Worm (Caenorhabditis elegans) whole organism, L1 larva: ENCODE measurements around the gene Y49F6A.11.

Source experiments
- C16A3.4 ChIP-seq: fragments of 150-350 bp; optimal IDR thresholded peaks from 2 replicates; lab custom pipeline; 2014; ENCODE audit warnings: missing biosample characterization, missing genetic modification characterization
- F16B12.6 ChIP-seq: fragments of 150-350 bp; optimal IDR thresholded peaks from 2 replicates; lab custom pipeline; 2014; ENCODE audit warnings: missing biosample characterization, missing genetic modification characterization
- Y116A8C.19 ChIP-seq: sonication (generic microtip); optimal IDR thresholded peaks from 2 replicates; lab custom pipeline; 2016; ENCODE audit warnings: missing compliant biosample characterization, missing genetic modification characterization, borderline replicate concordance
- alr-1 ChIP-seq: fragments of 200-800 bp; sonication (Bioruptor generic); optimal IDR thresholded peaks from 2 replicates; lab custom pipeline; 2018; ENCODE audit warnings: borderline replicate concordance, mild to moderate bottlenecking, missing genetic modification characterization, missing compliant biosample characterization
- ama-1 ChIP-seq: fragments of 150-350 bp; optimal IDR thresholded peaks from 2 replicates; lab custom pipeline; 2014
- ceh-82 ChIP-seq, 3 experiments: fragments of 150-350 bp in 1 of 3; sonication (generic microtip) in 2 of 3; optimal IDR thresholded peaks; 2 replicates each; lab custom pipeline; 2014 to 2017; ENCODE audit warnings: missing biosample characterization in 3 of 3, missing genetic modification characterization in 3 of 3
- ceh-88 ChIP-seq: fragments of 200-800 bp; sonication (Bioruptor generic); IDR thresholded peaks from 2 replicates; pipeline ENCODE4 v1.3.6; 2022; ENCODE audit warnings: missing genetic modification characterization, missing compliant biosample characterization
- ces-1 ChIP-seq: fragments of 150-350 bp; optimal IDR thresholded peaks from 2 replicates; lab custom pipeline; 2014; ENCODE audit warnings: missing biosample characterization, missing genetic modification reagents, missing genetic modification characterization
- dpl-1 ChIP-seq, 3 experiments: fragments of 150-350 bp in 2 of 3; sonication (generic microtip) in 1 of 3; optimal IDR thresholded peaks; 2 replicates each; lab custom pipeline; 2014 to 2017; ENCODE audit warnings: missing biosample characterization in 3 of 3, missing genetic modification characterization in 3 of 3, missing genetic modification reagents in 3 of 3
- efl-1 ChIP-seq, 4 experiments: fragments of 150-350 bp; optimal IDR thresholded peaks in 3 of 4; peaks in 1 of 4; 1 replicate in 1 of 4; 2 replicates in 3 of 4; lab custom pipeline; 2014; ENCODE audit warnings: missing biosample characterization in 2 of 4, missing genetic modification characterization in 2 of 4, missing genetic modification reagents in 2 of 4
- egl-13 ChIP-seq: sonication (generic microtip); optimal IDR thresholded peaks from 2 replicates; lab custom pipeline; 2016; ENCODE audit warnings: missing genotype, missing genetic modification reagents, missing genetic modification characterization, missing compliant biosample characterization
- egl-27 ChIP-seq, 2 experiments: fragments of 150-350 bp in 1 of 2; sonication (generic microtip); optimal IDR thresholded peaks; 3 replicates each; lab custom pipeline; 2017 to 2018; ENCODE audit warnings: missing biosample characterization in 2 of 2, missing genetic modification characterization in 2 of 2, missing genetic modification reagents in 2 of 2
- elt-3 ChIP-seq, 6 experiments: fragments of 150-350 bp in 1 of 6; sonication (generic microtip); optimal IDR thresholded peaks; 2 replicates each; lab custom pipeline; 2017 to 2018; ENCODE audit warnings: missing biosample characterization in 6 of 6, missing genetic modification characterization in 6 of 6, inconsistent platforms in 1 of 6
- fkh-4 ChIP-seq: sonication (generic microtip); optimal IDR thresholded peaks from 2 replicates; lab custom pipeline; 2016; ENCODE audit warnings: missing compliant biosample characterization, missing genetic modification characterization, borderline replicate concordance
- hlh-17 ChIP-seq: fragments of 200-800 bp; sonication (Bioruptor generic); optimal IDR thresholded peaks from 2 replicates; lab custom pipeline; 2018; ENCODE audit warnings: missing genetic modification characterization, mild to moderate bottlenecking, missing compliant biosample characterization, moderate library complexity, borderline replicate concordance
- hlh-4 ChIP-seq: sonication (generic microtip); optimal IDR thresholded peaks from 2 replicates; lab custom pipeline; 2016; ENCODE audit warnings: mild to moderate bottlenecking, missing genetic modification characterization, missing compliant biosample characterization
- hpl-2 ChIP-seq: fragments of 150-350 bp; optimal IDR thresholded peaks from 2 replicates; lab custom pipeline; 2014; ENCODE audit warnings: missing biosample characterization, missing genetic modification reagents, missing genetic modification characterization
- jun-1 ChIP-seq: fragments of 150-350 bp; optimal IDR thresholded peaks from 2 replicates; lab custom pipeline; 2014; ENCODE audit warnings: missing biosample characterization, missing genetic modification reagents, missing genetic modification characterization
- lin-13 ChIP-seq: fragments of 150-350 bp; optimal IDR thresholded peaks from 2 replicates; lab custom pipeline; 2014; ENCODE audit warnings: missing biosample characterization, missing genetic modification reagents, missing genetic modification characterization
- mdl-1 ChIP-seq, 2 experiments: fragments of 150-350 bp; optimal IDR thresholded peaks; 2 replicates each; lab custom pipeline; 2014 to 2017; ENCODE audit warnings: missing biosample characterization in 2 of 2, missing genetic modification characterization in 2 of 2, inconsistent platforms in 1 of 2
- nhr-19 ChIP-seq: fragments of 200-800 bp; sonication (Bioruptor generic); conservative IDR thresholded peaks from 2 replicates; pipeline ENCODE4 v1.3.6; 2022; ENCODE audit warnings: missing genetic modification characterization, missing compliant biosample characterization
- nhr-20 ChIP-seq: sonication (generic microtip); optimal IDR thresholded peaks from 2 replicates; lab custom pipeline; 2016; ENCODE audit warnings: mild to moderate bottlenecking, missing genetic modification characterization, missing compliant biosample characterization
- nhr-237 ChIP-seq: fragments of 150-350 bp; optimal IDR thresholded peaks from 2 replicates; lab custom pipeline; 2014; ENCODE audit warnings: missing biosample characterization, missing genetic modification characterization
- nhr-47 ChIP-seq: sonication (generic microtip); optimal IDR thresholded peaks from 2 replicates; lab custom pipeline; 2016; ENCODE audit warnings: mild to moderate bottlenecking, missing genetic modification characterization, moderate library complexity, missing compliant biosample characterization
- nhr-76 ChIP-seq: sonication (generic microtip); optimal IDR thresholded peaks from 2 replicates; lab custom pipeline; 2017; ENCODE audit warnings: missing biosample characterization, missing genetic modification characterization
- nhr-84 ChIP-seq: sonication (generic microtip); optimal IDR thresholded peaks from 2 replicates; lab custom pipeline; 2017; ENCODE audit warnings: missing biosample characterization, missing genetic modification characterization
- pqm-1 ChIP-seq: sonication (generic microtip); optimal IDR thresholded peaks from 3 replicates; lab custom pipeline; 2017; ENCODE audit warnings: missing biosample characterization, missing genetic modification characterization
- rnt-1 ChIP-seq: sonication (generic microtip); optimal IDR thresholded peaks from 2 replicates; lab custom pipeline; 2016; ENCODE audit warnings: mild to moderate bottlenecking, missing genetic modification characterization, moderate library complexity, missing compliant biosample characterization
- snpc-4 ChIP-seq: fragments of 150-350 bp; optimal IDR thresholded peaks from 2 replicates; lab custom pipeline; 2014; ENCODE audit warnings: missing biosample characterization, missing genetic modification characterization
- sox-4 ChIP-seq: sonication (generic microtip); optimal IDR thresholded peaks from 2 replicates; lab custom pipeline; 2016; ENCODE audit warnings: missing genetic modification characterization, missing compliant biosample characterization
- swsn-7 ChIP-seq: sonication (generic microtip); optimal IDR thresholded peaks from 2 replicates; lab custom pipeline; 2016; ENCODE audit warnings: missing genetic modification characterization, missing compliant biosample characterization
- tbx-2 ChIP-seq: sonication (generic microtip); optimal IDR thresholded peaks from 2 replicates; lab custom pipeline; 2016; ENCODE audit warnings: missing genetic modification characterization, missing compliant biosample characterization
- tlp-1 ChIP-seq: fragments of 150-350 bp; optimal IDR thresholded peaks from 2 replicates; lab custom pipeline; 2014; ENCODE audit warnings: missing biosample characterization, missing genetic modification characterization
- unc-86 ChIP-seq: sonication (generic microtip); optimal IDR thresholded peaks from 2 replicates; lab custom pipeline; 2016; ENCODE audit warnings: missing genetic modification characterization, missing compliant biosample characterization
- unc-98 ChIP-seq: fragments of 200-800 bp; sonication (Bioruptor generic); IDR thresholded peaks from 2 replicates; pipeline ENCODE4 v1.3.6; 2022; ENCODE audit warnings: missing genetic modification characterization, missing compliant biosample characterization
- zip-4 ChIP-seq: fragments of 200-800 bp; sonication (Bioruptor generic); optimal IDR thresholded peaks from 2 replicates; lab custom pipeline; 2018; ENCODE audit warnings: mild to moderate bottlenecking, missing genetic modification characterization, moderate library complexity, missing compliant biosample characterization
- ztf-4 ChIP-seq: fragments of 150-350 bp; optimal IDR thresholded peaks from 2 replicates; lab custom pipeline; 2014; ENCODE audit warnings: missing biosample characterization, missing genetic modification characterization

The Y49F6A.11 gene

ce11 chrII:3626872-3627271 lies 28.3 kb upstream of the Y49F6A.11 start, which contains the start of gene M151.3:
Gene M151.3, plus strand, starts transcription at chrII:3627172.
- TF ChIP-seq dpl-1 (GFP tag; optimal IDR thresholded peaks at IDR 0.05; lab: Kevin White, UChicago), result no peak
- TF ChIP-seq ceh-88 (GFP tag; lab: Robert Waterston, UW), result no peak
- TF ChIP-seq pqm-1 (tag; lab: Kevin White, UChicago), result no peak
- TF ChIP-seq mdl-1 (tag; optimal IDR thresholded peaks at IDR 0.05; lab: Kevin White, UChicago), result no peak
- no peak for TF ChIP-seq F16B12.6 (tag; lab: Kevin White, UChicago)
- TF ChIP-seq nhr-47, result no peak
- no peak for TF ChIP-seq hlh-4 (tag; lab: Kevin White, UChicago)
- TF ChIP-seq nhr-237, result no peak
- no peak for TF ChIP-seq egl-13 (tag; lab: Kevin White, UChicago)
- TF ChIP-seq elt-3 (tag; optimal IDR thresholded peaks at IDR 0.05; lab: Kevin White, UChicago), result no peak
- no peak for TF ChIP-seq nhr-20 (tag; lab: Kevin White, UChicago)
- TF ChIP-seq, all 84 proteins: peak for 0

ce11 chrII:3622014-3622413 lies 23.4 kb upstream of the Y49F6A.11 start, which contains the start of gene M151.7:
Gene M151.7, plus strand, starts transcription at chrII:3622314.
- TF ChIP-seq alr-1, result no peak
- TF ChIP-seq rnt-1, result no peak
- no peak for TF ChIP-seq fkh-4
- TF ChIP-seq lin-13, result no peak
- no peak for TF ChIP-seq Y116A8C.19 (tag; lab: Kevin White, UChicago)
- TF ChIP-seq hpl-2 (GFP tag; lab: Kevin White, UChicago), result no peak
- no peak for TF ChIP-seq efl-1 (optimal IDR thresholded peaks at IDR 0.05; lab: Kevin White, UChicago)
- no peak for TF ChIP-seq efl-1 (GFP tag; optimal IDR thresholded peaks at IDR 0.05 in 1 of 2; lab: Kevin White, UChicago)
- TF ChIP-seq unc-98 (GFP tag; lab: Robert Waterston, UW), result no peak
- TF ChIP-seq mdl-1 (tag; optimal IDR thresholded peaks at IDR 0.05; lab: Kevin White, UChicago), result no peak

- TF ChIP-seq unc-86 (tag; lab: Kevin White, UChicago) (no peak), alr-1 (no peak), zip-4 (GFP tag; lab: Kevin White, UChicago) (no peak), sox-4 (tag; lab: Kevin White, UChicago) (no peak), tbx-2 (tag; lab: Kevin White, UChicago) (no peak), ces-1 (no peak), snpc-4 (no peak), ztf-4 (no peak), unc-98 (GFP tag; lab: Robert Waterston, UW) (no peak), C16A3.4 (tag; lab: Kevin White, UChicago) (no peak), hlh-17 (GFP tag; lab: Kevin White, UChicago) (no peak), jun-1 (tag; lab: Kevin White, UChicago) (no peak), nhr-47 (no peak), ama-1 (lab: Kevin White, UChicago) (no peak), ceh-82 (tag; optimal IDR thresholded peaks at IDR 0.05; lab: Kevin White, UChicago) (no peak)
- TF ChIP-seq, all 84 proteins: peak for 0
Observed at ce11 chrII:3620862-3621261, 22.2 kb upstream of the Y49F6A.11 start.

ce11 chrII:3617512-3617911 lies 18.9 kb upstream of the Y49F6A.11 start, which contains the start of gene F40E12.1:
Gene F40E12.1, plus strand, starts transcription at chrII:3617812.
- TF ChIP-seq ztf-4, result no peak
- no peak for TF ChIP-seq nhr-84
- TF ChIP-seq nhr-19 (GFP tag; lab: Robert Waterston, UW), result no peak
- TF ChIP-seq C16A3.4 (tag; lab: Kevin White, UChicago), result no peak
- no peak for TF ChIP-seq swsn-7 (tag; lab: Kevin White, UChicago)
- no peak for TF ChIP-seq dpl-1 (GFP tag; optimal IDR thresholded peaks at IDR 0.05; lab: Kevin White, UChicago)
- no peak for TF ChIP-seq tlp-1 (tag; lab: Kevin White, UChicago)
- TF ChIP-seq nhr-76, result no peak
- no peak for TF ChIP-seq hlh-4 (tag; lab: Kevin White, UChicago)
- no peak for TF ChIP-seq pqm-1 (tag; lab: Kevin White, UChicago)
- no peak for TF ChIP-seq ceh-88 (GFP tag; lab: Robert Waterston, UW)
- no peak for TF ChIP-seq egl-27 (tag; optimal IDR thresholded peaks at IDR 0.05; lab: Kevin White, UChicago)
- TF ChIP-seq ama-1 (lab: Kevin White, UChicago), result no peak
- no peak for TF ChIP-seq elt-3 (tag; optimal IDR thresholded peaks at IDR 0.05; lab: Kevin White, UChicago)
